Fruit fly (Drosophila melanogaster) S2 (cell line): ENCODE data around the gene Grik.

ENCODE experiments used
- CG8478 ChIP-seq: fragments of >200 bp; optimal IDR thresholded peaks from 2 replicates; lab custom pipeline; 2018
- CTCF ChIP-seq, 2 experiments: fragments of >200 bp; optimal IDR thresholded peaks; 2 replicates each; lab custom pipeline; 2018

dm6 chr3R:20912725-20913124, 11.0 kb downstream of the Grik start:
- TF ChIP-seq CG8478 (lab: Kevin White, UChicago) (no peak), CTCF (optimal IDR thresholded peaks at IDR 0.05; lab: Kevin White, UChicago) (no peak)
